Worm (Caenorhabditis elegans): Measurements from ENCODE around the gene athp-2.

athp-2 gene

ce11 chrII:4334448-4334847 lies 5.5 kb upstream of the athp-2 start, which contains the start of gene madf-3:
madf-3 (plus strand) TSS chrII:4334748.
- no peak for TF ChIP-seq snpc-4 (tag; optimal IDR thresholded peaks at IDR 0.05)
- no peak for TF ChIP-seq nhr-76 (tag; optimal IDR thresholded peaks at IDR 0.05)
- no peak for TF ChIP-seq lin-15B (tag; optimal IDR thresholded peaks at IDR 0.05)
- TF ChIP-seq lin-39 (tag; optimal IDR thresholded peaks at IDR 0.05) = no peak

- TF ChIP-seq unc-62 (GFP tag; optimal IDR thresholded peaks at IDR 0.05) = no peak
- peak; percentile 84 for TF ChIP-seq nfya-1 (tag; optimal IDR thresholded peaks at IDR 0.05; ENCODE audit: insufficient read depth)
Measured at ce11 chrII:4337731-4338130, 2.3 kb upstream of the athp-2 start.

- peak; percentile 99 for TF ChIP-seq nfya-1 (tag; optimal IDR thresholded peaks at IDR 0.05; ENCODE audit: insufficient read depth)
- TF ChIP-seq ceh-82 (tag; optimal IDR thresholded peaks at IDR 0.05) = no peak
- no peak for TF ChIP-seq mml-1 (tag; optimal IDR thresholded peaks at IDR 0.05)
Measured at ce11 chrII:4341484-4341883, 1.5 kb downstream of the athp-2 start.

- TF ChIP-seq lin-39 (tag; optimal IDR thresholded peaks at IDR 0.05) (no peak), fkh-10 (GFP tag; optimal IDR thresholded peaks at IDR 0.05) (no peak), lsy-12 (tag; optimal IDR thresholded peaks at IDR 0.05) (no peak), aly-2 (tag; optimal IDR thresholded peaks at IDR 0.05) (no peak), elt-1 (tag; optimal IDR thresholded peaks at IDR 0.05) (no peak), nfya-1 (tag; optimal IDR thresholded peaks at IDR 0.05; ENCODE audit: insufficient read depth) (no peak), nhr-77 (tag; optimal IDR thresholded peaks at IDR 0.05) (no peak), tbx-2 (tag; optimal IDR thresholded peaks at IDR 0.05) (no peak), ztf-4 (tag; optimal IDR thresholded peaks at IDR 0.05) (no peak), nhr-237 (tag; optimal IDR thresholded peaks at IDR 0.05) (no peak), nhr-28 (tag; optimal IDR thresholded peaks at IDR 0.05) (no peak), ama-1 (optimal IDR thresholded peaks at IDR 0.05) (no peak), R02D3.7 (tag; optimal IDR thresholded peaks at IDR 0.05) (no peak), hmg-11 (tag; optimal IDR thresholded peaks at IDR 0.05) (no peak), mml-1 (tag; optimal IDR thresholded peaks at IDR 0.05) (no peak)
Measured at ce11 chrII:4344317-4344716, 4.3 kb downstream of the athp-2 start.

ce11 chrII:4350888-4351287 lies 10.9 kb downstream of the athp-2 start, which contains the start of gene H20J04.9:
H20J04.9 (plus strand) TSS chrII:4351188.
- TF ChIP-seq nhr-43 (tag; optimal IDR thresholded peaks at IDR 0.05; ENCODE audit: poor library complexity, severe bottlenecking) = no peak
- TF ChIP-seq hmg-11 (tag; optimal IDR thresholded peaks at IDR 0.05) = no peak
- no peak for TF ChIP-seq nhr-12 (tag; optimal IDR thresholded peaks at IDR 0.05)
- TF ChIP-seq nhr-25 (tag; optimal IDR thresholded peaks at IDR 0.05) = no peak
- TF ChIP-seq unc-62 (GFP tag; optimal IDR thresholded peaks at IDR 0.05) = no peak
- TF ChIP-seq nfya-1 (tag; optimal IDR thresholded peaks at IDR 0.05; ENCODE audit: insufficient read depth) = no peak
- TF ChIP-seq unc-39 (tag; optimal IDR thresholded peaks at IDR 0.05) = no peak
- no peak for TF ChIP-seq aly-2 (tag; optimal IDR thresholded peaks at IDR 0.05)
- no peak for TF ChIP-seq elt-1 (tag; optimal IDR thresholded peaks at IDR 0.05)
- TF ChIP-seq ama-1 (optimal IDR thresholded peaks at IDR 0.05) = no peak
- no peak for TF ChIP-seq ztf-11 (tag; optimal IDR thresholded peaks at IDR 0.05)
- no peak for TF ChIP-seq ceh-82 (tag; optimal IDR thresholded peaks at IDR 0.05)

DNA sequence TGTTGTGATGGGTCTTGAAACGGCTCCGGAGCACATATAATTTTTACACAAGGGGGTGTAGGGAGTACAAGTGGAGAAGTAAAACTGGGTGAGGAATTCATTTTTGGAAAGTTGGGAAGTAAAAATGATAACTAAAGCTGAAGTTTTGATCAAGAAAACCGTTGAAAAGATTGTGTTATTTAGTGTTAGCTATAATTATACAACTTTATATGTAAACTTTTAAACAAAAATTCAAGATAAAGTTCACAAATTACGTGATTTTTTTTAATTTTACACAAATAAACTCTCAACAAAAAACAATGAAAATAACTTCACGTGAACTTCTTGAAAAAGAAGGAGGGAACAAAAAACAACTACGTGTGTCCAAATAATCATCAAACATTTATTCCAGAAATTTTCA lies 15.2 kb downstream of the athp-2 start, which contains the start of the genes H20J04.7 and H20J04.1:
Gene H20J04.7, minus strand, starts transcription at position 101 of the 400 bp plus-strand sequence.
Gene H20J04.1, plus strand, starts transcription at position 397 of the 400 bp plus-strand sequence.
- TF ChIP-seq nhr-11 (tag; optimal IDR thresholded peaks at IDR 0.05) (no peak), lin-39 (tag; optimal IDR thresholded peaks at IDR 0.05) (no peak), unc-62 (GFP tag; optimal IDR thresholded peaks at IDR 0.05) (no peak), fkh-2 (tag; optimal IDR thresholded peaks at IDR 0.05) (no peak), unc-39 (tag; optimal IDR thresholded peaks at IDR 0.05) (no peak), eor-1 (tag; optimal IDR thresholded peaks at IDR 0.05) (no peak), fos-1 (tag; optimal IDR thresholded peaks at IDR 0.05) (no peak), skn-1 (tag; optimal IDR thresholded peaks at IDR 0.05) (no peak), ceh-82 (tag; optimal IDR thresholded peaks at IDR 0.05) (no peak), ceh-9 (tag; optimal IDR thresholded peaks at IDR 0.05) (no peak), daf-12 (tag; optimal IDR thresholded peaks at IDR 0.05) (no peak), tbx-2 (tag; optimal IDR thresholded peaks at IDR 0.05) (no peak), mdl-1 (tag; optimal IDR thresholded peaks at IDR 0.05) (no peak), zag-1 (tag; optimal IDR thresholded peaks at IDR 0.05) (no peak), nhr-12 (tag; optimal IDR thresholded peaks at IDR 0.05) (no peak)
